Worm (Caenorhabditis elegans) whole organism, L1 larva: ENCODE data around the gene exos-4.1.

Experiments used
- blmp-1 ChIP-seq: fragments of 150-350 bp; optimal IDR thresholded peaks from 2 replicates; lab custom pipeline; 2014; ENCODE audit warnings: missing biosample characterization, missing genetic modification characterization
- efl-1 ChIP-seq, 4 experiments: fragments of 150-350 bp; optimal IDR thresholded peaks in 3 of 4; peaks in 1 of 4; 1 replicate in 1 of 4; 2 replicates in 3 of 4; lab custom pipeline; 2014; ENCODE audit warnings: missing biosample characterization in 2 of 4, missing genetic modification characterization in 2 of 4, missing genetic modification reagents in 2 of 4
- hlh-17 ChIP-seq: fragments of 200-800 bp; sonication (Bioruptor generic); optimal IDR thresholded peaks from 2 replicates; lab custom pipeline; 2018; ENCODE audit warnings: missing genetic modification characterization, mild to moderate bottlenecking, missing compliant biosample characterization, moderate library complexity, borderline replicate concordance
- lin-14 ChIP-seq: fragments of 200-800 bp; sonication (Bioruptor generic); optimal IDR thresholded peaks from 2 replicates; lab custom pipeline; 2018; ENCODE audit warnings: mild to moderate bottlenecking, missing genetic modification characterization, moderate library complexity, missing compliant biosample characterization
- mdl-1 ChIP-seq, 2 experiments: fragments of 150-350 bp; optimal IDR thresholded peaks; 2 replicates each; lab custom pipeline; 2014 to 2017; ENCODE audit warnings: missing biosample characterization in 2 of 2, missing genetic modification characterization in 2 of 2, inconsistent platforms in 1 of 2
- nhr-12 ChIP-seq: sonication (generic microtip); optimal IDR thresholded peaks from 2 replicates; lab custom pipeline; 2017; ENCODE audit warnings: missing biosample characterization, missing genetic modification characterization
- nhr-237 ChIP-seq: fragments of 150-350 bp; optimal IDR thresholded peaks from 2 replicates; lab custom pipeline; 2014; ENCODE audit warnings: missing biosample characterization, missing genetic modification characterization
- nhr-28 ChIP-seq: fragments of 150-350 bp; optimal IDR thresholded peaks from 2 replicates; lab custom pipeline; 2014; ENCODE audit warnings: missing biosample characterization, missing genetic modification characterization
- pag-3 ChIP-seq: sonication (generic microtip); optimal IDR thresholded peaks from 2 replicates; lab custom pipeline; 2017; ENCODE audit warnings: missing genetic modification characterization, mild to moderate bottlenecking, missing compliant biosample characterization, antibody characterized with exemption, borderline replicate concordance; ENCODE audit not compliant: insufficient read depth
- sptf-1 ChIP-seq: fragments of 150-350 bp; optimal IDR thresholded peaks from 2 replicates; lab custom pipeline; 2014; ENCODE audit warnings: missing biosample characterization, missing genetic modification characterization
- tlp-1 ChIP-seq: fragments of 150-350 bp; optimal IDR thresholded peaks from 2 replicates; lab custom pipeline; 2014; ENCODE audit warnings: missing biosample characterization, missing genetic modification characterization
- vab-15 ChIP-seq: sonication (generic microtip); optimal IDR thresholded peaks from 2 replicates; lab custom pipeline; 2017; ENCODE audit warnings: missing genotype, mild to moderate bottlenecking, missing genetic modification characterization, missing compliant biosample characterization

DNA sequence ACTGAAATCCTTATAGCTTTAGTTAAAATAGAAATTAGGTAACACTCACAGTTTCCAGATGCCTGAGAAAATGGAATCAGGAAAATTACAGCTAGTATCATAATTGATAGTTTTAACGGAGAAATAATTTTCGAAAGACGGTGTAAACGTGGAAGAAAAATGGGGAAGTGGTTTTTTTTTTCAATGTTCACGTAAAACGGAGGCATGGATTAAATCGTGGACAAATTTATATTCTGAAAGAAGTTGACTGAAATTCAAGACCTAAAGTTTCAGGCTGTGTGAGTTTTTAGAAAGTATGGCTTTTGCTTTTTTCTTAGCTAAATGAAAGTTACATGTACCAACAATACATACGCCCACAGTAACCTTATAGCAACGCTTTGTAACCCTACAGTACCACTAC is 43.5 kb downstream of the exos-4.1 start, which contains the start of gene spe-43:
- TF ChIP-seq pag-3 (tag; lab: Kevin White, UChicago) (no peak), mdl-1 (tag; optimal IDR thresholded peaks at IDR 0.05; lab: Kevin White, UChicago) (no peak), vab-15 (tag; lab: Kevin White, UChicago) (no peak), blmp-1 (tag; lab: Kevin White, UChicago) (no peak), tlp-1 (tag; lab: Kevin White, UChicago) (no peak), nhr-12 (tag; lab: Kevin White, UChicago) (no peak), hlh-17 (no peak), lin-14 (no peak), nhr-237 (tag; lab: Kevin White, UChicago) (no peak), efl-1 (optimal IDR thresholded peaks at IDR 0.05; lab: Kevin White, UChicago) (no peak), efl-1 (GFP tag; optimal IDR thresholded peaks at IDR 0.05 in 1 of 2; lab: Kevin White, UChicago) (no peak), nhr-28 (tag; lab: Kevin White, UChicago) (no peak), sptf-1 (no peak)
